Worm (Caenorhabditis elegans) whole organism, L4 larva: Measurements from ENCODE around the gene T04C9.3.

Experiments
- aly-2 ChIP-seq: sonication (generic microtip); optimal IDR thresholded peaks from 2 replicates; lab custom pipeline; 2018; ENCODE audit warnings: missing biosample characterization, missing genetic modification characterization
- ama-1 ChIP-seq: fragments of 150-350 bp; optimal IDR thresholded peaks from 2 replicates; lab custom pipeline; 2014; ENCODE audit warnings: inconsistent platforms, mixed read lengths
- dpl-1 ChIP-seq: fragments of 150-350 bp; optimal IDR thresholded peaks from 2 replicates; lab custom pipeline; 2014; ENCODE audit warnings: missing biosample characterization, missing genetic modification reagents, missing genetic modification characterization
- nhr-102 ChIP-seq: sonication (generic microtip); optimal IDR thresholded peaks from 2 replicates; lab custom pipeline; 2016; ENCODE audit warnings: mild to moderate bottlenecking, missing genetic modification characterization, moderate library complexity, missing compliant biosample characterization
- nhr-77 ChIP-seq: fragments of 150-350 bp; optimal IDR thresholded peaks from 2 replicates; lab custom pipeline; 2014; ENCODE audit warnings: missing biosample characterization, missing genetic modification characterization
- unc-39 ChIP-seq: sonication (generic microtip); optimal IDR thresholded peaks from 2 replicates; lab custom pipeline; 2017; ENCODE audit warnings: missing biosample characterization, missing genetic modification characterization
- zip-2 ChIP-seq: fragments of 150-350 bp; optimal IDR thresholded peaks from 2 replicates; lab custom pipeline; 2014; ENCODE audit warnings: missing biosample characterization, missing genetic modification characterization

- TF ChIP-seq aly-2 (tag; lab: Kevin White, UChicago) = no peak
- no peak for TF ChIP-seq nhr-77 (tag; lab: Kevin White, UChicago)
- TF ChIP-seq nhr-102 (tag; lab: Kevin White, UChicago) = no peak
- no peak for TF ChIP-seq ama-1 (lab: Kevin White, UChicago)
- no peak for TF ChIP-seq dpl-1 (GFP tag; lab: Kevin White, UChicago)
- no peak for TF ChIP-seq unc-39
- no peak for TF ChIP-seq zip-2
Measured at ce11 chrIII:5951589-5952378, 33.7 kb upstream of the T04C9.3 start.
